Fruit fly (Drosophila melanogaster): Measurements from ENCODE around the gene CG15468.
A peak's percentile ranks its signal among the peaks of the same experiment; 100 is the strongest.

Gene CG15468

DNA sequence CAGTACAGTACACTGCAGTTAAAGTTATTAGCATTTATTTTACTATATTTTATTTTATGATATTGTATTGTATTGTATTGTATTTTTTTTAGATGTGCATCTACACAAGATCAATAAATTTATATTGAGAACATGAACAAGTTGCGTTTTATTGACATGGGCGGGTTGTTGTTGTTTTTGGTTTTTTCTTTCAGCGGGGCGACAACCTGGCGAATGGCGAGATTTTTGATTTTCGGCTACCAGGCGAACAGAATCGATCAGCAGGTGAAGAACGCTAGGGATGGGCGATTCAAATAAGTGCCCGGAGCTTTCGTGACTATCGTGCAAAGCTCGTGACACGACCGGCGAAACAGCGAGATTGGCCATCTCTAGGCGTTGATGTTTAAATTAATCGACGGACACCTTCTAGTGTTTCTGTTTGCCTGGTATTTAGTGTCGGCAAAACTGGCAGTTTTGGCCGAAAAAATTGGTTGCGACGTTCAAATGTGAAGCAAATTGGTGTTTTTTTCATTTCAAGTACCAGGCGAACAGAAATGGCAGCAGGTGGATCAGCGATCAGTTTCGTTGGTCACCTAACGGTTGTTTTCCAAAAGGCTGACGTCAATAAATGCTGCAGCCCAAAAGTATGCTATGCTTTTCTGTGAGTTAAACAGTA lies 5.0 kb downstream of the CG15468 start (continued):
- TF ChIP-seq ATbp (GFP tag; optimal IDR thresholded peaks at IDR 0.05) (no peak), CG10543 (GFP tag; optimal IDR thresholded peaks at IDR 0.05) (peak; percentile 46), fd64A (GFP tag; optimal IDR thresholded peaks at IDR 0.05) (no peak), shn (GFP tag; optimal IDR thresholded peaks at IDR 0.05) (no peak), CG17361 (GFP tag; IDR thresholded peaks at IDR 0.05) (no peak), cwo (GFP tag; optimal IDR thresholded peaks at IDR 0.05) (no peak), esg (GFP tag; conservative IDR thresholded peaks at IDR 0.05) (no peak), CG7271 (tag; optimal IDR thresholded peaks at IDR 0.05) (no peak), CG7963 (GFP tag; IDR thresholded peaks at IDR 0.05; ENCODE audit: partially characterized antibody) (peak; percentile 93), bcd (GFP tag; optimal IDR thresholded peaks at IDR 0.05) (no peak), CG14441 (GFP tag; IDR thresholded peaks at IDR 0.05) (no peak), dmrt11E (tag; optimal IDR thresholded peaks at IDR 0.05) (no peak), D19A (tag; optimal IDR thresholded peaks at IDR 0.05) (no peak), tx (GFP tag; optimal IDR thresholded peaks at IDR 0.05) (no peak), gsb-n (tag; optimal IDR thresholded peaks at IDR 0.05) (peak; percentile 3), slou (GFP tag; optimal IDR thresholded peaks at IDR 0.05) (no peak), hth (optimal IDR thresholded peaks at IDR 0.05) (no peak), CG11085 (GFP tag; IDR thresholded peaks at IDR 0.05) (no peak), CG7928 (GFP tag; optimal IDR thresholded peaks at IDR 0.05) (no peak), Eip74EF (GFP tag; optimal IDR thresholded peaks at IDR 0.05) (no peak), CkIIα-i1 (GFP tag; IDR thresholded peaks at IDR 0.05) (no peak), mam (GFP tag; optimal IDR thresholded peaks at IDR 0.05) (no peak), CG12155 (GFP tag; optimal IDR thresholded peaks at IDR 0.05) (no peak), lov (optimal IDR thresholded peaks at IDR 0.05) (no peak), lov (GFP tag; IDR thresholded peaks at IDR 0.05) (no peak), al (GFP tag; IDR thresholded peaks at IDR 0.05) (no peak), Dip2 (GFP tag; IDR thresholded peaks at IDR 0.05) (no peak), CG42726 (GFP tag; IDR thresholded peaks at IDR 0.05; ENCODE audit: partially characterized antibody) (peak; percentile 96; the same call in 1 of the 2 replicates), BtbVII (GFP tag; optimal IDR thresholded peaks at IDR 0.05) (no peak), Sox100B (GFP tag; optimal IDR thresholded peaks at IDR 0.05) (no peak), CG7786 (GFP tag; optimal IDR thresholded peaks at IDR 0.05) (no peak), CG17802 (tag; optimal IDR thresholded peaks at IDR 0.05) (no peak), dmrt99B (tag; optimal IDR thresholded peaks at IDR 0.05) (no peak), bsh (GFP tag; optimal IDR thresholded peaks at IDR 0.05) (peak in 1 of 2 experiments; percentile 12), CG8478 (optimal IDR thresholded peaks at IDR 0.05) (no peak), slp2 (GFP tag; optimal IDR thresholded peaks at IDR 0.05) (no peak), CG14050 (GFP tag; IDR thresholded peaks at IDR 0.05) (no peak), pzg (GFP tag; optimal IDR thresholded peaks at IDR 0.05) (peak; percentile 39), CG17328 (GFP tag; IDR thresholded peaks at IDR 0.05) (peak; percentile 10; the same call in 1 of the 2 replicates), CG6765 (GFP tag; optimal IDR thresholded peaks at IDR 0.05) (no peak), CG13894 (tag; optimal IDR thresholded peaks at IDR 0.05) (peak; percentile 39), Lim3 (GFP tag; IDR thresholded peaks at IDR 0.05) (no peak), eve (GFP tag; optimal IDR thresholded peaks at IDR 0.05) (no peak), tin (GFP tag; optimal IDR thresholded peaks at IDR 0.05) (no peak), CG12299 (tag; optimal IDR thresholded peaks at IDR 0.05) (no peak), NFAT (GFP tag; IDR thresholded peaks at IDR 0.05) (no peak), CG17359 (tag; optimal IDR thresholded peaks at IDR 0.05) (no peak), Antp (GFP tag; optimal IDR thresholded peaks at IDR 0.05) (no peak), HmgZ (tag; optimal IDR thresholded peaks at IDR 0.05) (no peak), CG8924 (tag; optimal IDR thresholded peaks at IDR 0.05) (no peak), CG32767 (GFP tag; IDR thresholded peaks at IDR 0.05) (no peak)

All from whole organism, embryonic.